Fruit fly (Drosophila melanogaster) whole organism, embryonic: ENCODE data around the gene CG13359.

Experiments used
- Adf1 ChIP-seq: fragments of 200-800 bp; sonication (Bioruptor generic); IDR thresholded peaks from 2 replicates; pipeline ENCODE4 v1.3.6; 2022; ENCODE audit warnings: missing biosample characterization, missing genetic modification characterization
- Atf-2 ChIP-seq: fragments of 200-800 bp; sonication (Bioruptor generic); optimal IDR thresholded peaks from 2 replicates; lab custom pipeline; 2016; ENCODE audit warnings: missing biosample characterization, missing genetic modification characterization
- CG12219 ChIP-seq: fragments of 200-800 bp; sonication (Bioruptor generic); optimal IDR thresholded peaks from 3 replicates; lab custom pipeline; 2018; ENCODE audit warnings: missing biosample characterization, mild to moderate bottlenecking, missing genetic modification characterization
- CG14050 ChIP-seq: fragments of 200-800 bp; sonication (Bioruptor generic); IDR thresholded peaks from 3 replicates; pipeline ENCODE4 v1.3.6; 2022; ENCODE audit warnings: missing biosample characterization, missing genetic modification characterization
- CG17359 ChIP-seq: fragments of 200-800 bp; sonication (Bioruptor generic); optimal IDR thresholded peaks from 3 replicates; lab custom pipeline; 2018; ENCODE audit warnings: missing biosample characterization, mild to moderate bottlenecking, missing genetic modification characterization, moderate library complexity
- CG17912 ChIP-seq: fragments of 200-800 bp; sonication (Bioruptor generic); optimal IDR thresholded peaks from 2 replicates; lab custom pipeline; 2018; ENCODE audit warnings: missing biosample characterization, mild to moderate bottlenecking, missing genetic modification characterization
- CG18262 ChIP-seq: fragments of 200-800 bp; optimal IDR thresholded peaks from 3 replicates; lab custom pipeline; 2019; ENCODE audit warnings: missing biosample characterization, mild to moderate bottlenecking, missing genetic modification characterization, moderate library complexity
- CG2199 ChIP-seq: fragments of 200-800 bp; sonication (Bioruptor generic); IDR thresholded peaks from 3 replicates; pipeline ENCODE4 v1.3.6; 2022; ENCODE audit warnings: missing biosample characterization, missing genetic modification characterization
- CG30431 ChIP-seq: fragments of 200-800 bp; sonication (Bioruptor generic); optimal IDR thresholded peaks from 2 replicates; lab custom pipeline; 2017; ENCODE audit warnings: missing biosample characterization, missing genetic modification characterization
- CG32772 ChIP-seq: fragments of 200-800 bp; sonication (Bioruptor generic); IDR thresholded peaks from 2 replicates; pipeline ENCODE4 v1.3.6; 2022; ENCODE audit warnings: missing biosample characterization, missing genetic modification characterization
- CG33557 ChIP-seq: fragments of 200-800 bp; sonication (Bioruptor generic); optimal IDR thresholded peaks from 2 replicates; lab custom pipeline; 2019; ENCODE audit warnings: missing biosample characterization, mild to moderate bottlenecking, missing genetic modification characterization, moderate library complexity
- CG3407 ChIP-seq: fragments of 200-800 bp; sonication (Bioruptor generic); optimal IDR thresholded peaks from 2 replicates; lab custom pipeline; 2018; ENCODE audit warnings: missing biosample characterization, mild to moderate bottlenecking, missing genetic modification characterization
- CG4328 ChIP-seq: fragments of 200-800 bp; sonication (Bioruptor generic); optimal IDR thresholded peaks from 3 replicates; lab custom pipeline; 2017; ENCODE audit warnings: missing biosample characterization, missing genetic modification reagents, missing genetic modification characterization
- CG6175 ChIP-seq: fragments of 200-800 bp; sonication (Bioruptor generic); IDR thresholded peaks from 3 replicates; pipeline ENCODE4 v1.3.6; 2022; ENCODE audit warnings: missing biosample characterization, missing genetic modification characterization
- CG6683 ChIP-seq: fragments of 200-800 bp; sonication (Bioruptor generic); optimal IDR thresholded peaks from 2 replicates; lab custom pipeline; 2017; ENCODE audit warnings: missing biosample characterization, mild to moderate bottlenecking, missing genetic modification characterization, missing genetic modification reagents
- CG6854 ChIP-seq: fragments of 200-800 bp; sonication (Bioruptor generic); optimal IDR thresholded peaks from 3 replicates; lab custom pipeline; 2017; ENCODE audit warnings: missing biosample characterization, mild to moderate bottlenecking, missing genetic modification characterization
- CG9727 ChIP-seq: fragments of 200-800 bp; sonication (Bioruptor generic); optimal IDR thresholded peaks from 3 replicates; lab custom pipeline; 2017; ENCODE audit warnings: missing biosample characterization, mild to moderate bottlenecking, missing genetic modification characterization
- CoRest ChIP-seq: fragments of 200-800 bp; sonication (Bioruptor generic); optimal IDR thresholded peaks from 3 replicates; lab custom pipeline; 2018; ENCODE audit warnings: missing biosample characterization, mild to moderate bottlenecking, missing genetic modification characterization, moderate library complexity
- Dip3 ChIP-seq: fragments of 200-800 bp; sonication (Bioruptor generic); optimal IDR thresholded peaks from 3 replicates; lab custom pipeline; 2016; ENCODE audit warnings: missing biosample characterization, missing genetic modification characterization
- H2.0 ChIP-seq: fragments of 200-800 bp; sonication (Bioruptor generic); IDR thresholded peaks from 2 replicates; pipeline ENCODE4 v1.3.6; 2022; ENCODE audit warnings: missing biosample characterization, missing genetic modification characterization
- HLHmδ ChIP-seq: fragments of 200-800 bp; sonication (Bioruptor generic); optimal IDR thresholded peaks from 2 replicates; lab custom pipeline; 2018; ENCODE audit warnings: missing biosample characterization, mild to moderate bottlenecking, missing genetic modification characterization, moderate library complexity
- Hey ChIP-seq: fragments of 200-800 bp; sonication (Bioruptor generic); optimal IDR thresholded peaks from 3 replicates; lab custom pipeline; 2018; ENCODE audit warnings: missing biosample characterization, mild to moderate bottlenecking, missing genetic modification characterization
- Hr78 ChIP-seq, 2 experiments: fragments of 200-800 bp in 1 of 2; fragments of >200 bp in 1 of 2; sonication (Bioruptor generic) in 1 of 2; optimal IDR thresholded peaks; 2 replicates each; lab custom pipeline; 2017 to 2019; ENCODE audit warnings: missing biosample characterization in 2 of 2, missing genetic modification characterization in 2 of 2, mild to moderate bottlenecking in 1 of 2, moderate library complexity in 1 of 2
- Lpt ChIP-seq: fragments of >200 bp; optimal IDR thresholded peaks from 2 replicates; lab custom pipeline; 2018; ENCODE audit warnings: missing biosample characterization, missing genetic modification characterization
- Meics ChIP-seq: fragments of 200-800 bp; sonication (Bioruptor generic); optimal IDR thresholded peaks from 2 replicates; lab custom pipeline; 2017; ENCODE audit warnings: missing biosample characterization, mild to moderate bottlenecking, missing genetic modification characterization
- Rfx ChIP-seq: fragments of 200-800 bp; sonication (Bioruptor generic); IDR thresholded peaks from 2 replicates; pipeline ENCODE4 v1.3.6; 2022; ENCODE audit warnings: missing biosample characterization, missing genetic modification characterization
- Side ChIP-seq: fragments of 200-800 bp; sonication (Bioruptor generic); optimal IDR thresholded peaks from 2 replicates; lab custom pipeline; 2016; ENCODE audit warnings: missing biosample characterization, missing genetic modification characterization
- Usf ChIP-seq: fragments of 200-800 bp; sonication (Bioruptor generic); optimal IDR thresholded peaks from 2 replicates; lab custom pipeline; 2017; ENCODE audit warnings: missing genotype, missing biosample characterization, missing genetic modification characterization
- Vsx1 ChIP-seq: fragments of 200-800 bp; sonication (Bioruptor generic); optimal IDR thresholded peaks from 2 replicates; lab custom pipeline; 2017; ENCODE audit warnings: missing biosample characterization, mild to moderate bottlenecking, missing genetic modification characterization, missing genetic modification reagents
- chif ChIP-seq, 2 experiments: fragments of 200-800 bp; sonication (Bioruptor generic); optimal IDR thresholded peaks; 3 replicates each; lab custom pipeline; 2016; ENCODE audit warnings: missing biosample characterization in 2 of 2, missing genetic modification characterization in 2 of 2
- corto ChIP-seq: fragments of 200-800 bp; sonication (Bioruptor generic); optimal IDR thresholded peaks from 2 replicates; lab custom pipeline; 2016; ENCODE audit warnings: missing biosample characterization, mild to moderate bottlenecking, missing genetic modification characterization, moderate library complexity
- dmrt11E ChIP-seq: fragments of 200-800 bp; sonication (Bioruptor generic); optimal IDR thresholded peaks from 3 replicates; lab custom pipeline; 2018; ENCODE audit warnings: missing biosample characterization, mild to moderate bottlenecking, missing genetic modification characterization, moderate library complexity
- emc ChIP-seq: fragments of 200-800 bp; sonication (Bioruptor generic); optimal IDR thresholded peaks from 2 replicates; lab custom pipeline; 2016; ENCODE audit warnings: missing biosample characterization, missing genetic modification characterization
- gem ChIP-seq: fragments of 200-800 bp; sonication (Bioruptor generic); optimal IDR thresholded peaks from 2 replicates; lab custom pipeline; 2019; ENCODE audit warnings: missing biosample characterization, mild to moderate bottlenecking, missing genetic modification characterization, moderate library complexity
- jing ChIP-seq: fragments of 200-800 bp; sonication (Bioruptor generic); optimal IDR thresholded peaks from 2 replicates; lab custom pipeline; 2018; ENCODE audit warnings: missing biosample characterization, mild to moderate bottlenecking, missing genetic modification characterization
- kay ChIP-seq: fragments of 200-800 bp; sonication (Bioruptor generic); optimal IDR thresholded peaks from 2 replicates; lab custom pipeline; 2016; ENCODE audit warnings: missing biosample characterization, missing genetic modification characterization
- lmd ChIP-seq: fragments of 200-800 bp; sonication (Bioruptor generic); IDR thresholded peaks from 2 replicates; pipeline ENCODE4 v1.3.6; 2022; ENCODE audit warnings: missing biosample characterization, missing genetic modification characterization
- mam ChIP-seq: fragments of 200-800 bp; sonication (Bioruptor generic); optimal IDR thresholded peaks from 3 replicates; lab custom pipeline; 2016; ENCODE audit warnings: missing biosample characterization, missing genetic modification characterization
- nom ChIP-seq: fragments of 200-800 bp; sonication (Bioruptor generic); optimal IDR thresholded peaks from 2 replicates; lab custom pipeline; 2017; ENCODE audit warnings: missing biosample characterization, missing genetic modification characterization, mild to moderate bottlenecking, moderate library complexity, missing genetic modification reagents
- pho ChIP-seq: fragments of 200-800 bp; sonication (Bioruptor generic); optimal IDR thresholded peaks from 2 replicates; lab custom pipeline; 2016; ENCODE audit warnings: missing biosample characterization, missing genetic modification characterization
- psq ChIP-seq: fragments of 200-800 bp; sonication (Bioruptor generic); optimal IDR thresholded peaks from 2 replicates; lab custom pipeline; 2017; ENCODE audit warnings: missing biosample characterization, missing genetic modification characterization
- row ChIP-seq: fragments of 200-800 bp; sonication (Bioruptor generic); IDR thresholded peaks from 3 replicates; pipeline ENCODE4 v1.3.6; 2022; ENCODE audit warnings: missing biosample characterization, missing genetic modification characterization
- sc ChIP-seq, 3 experiments: fragments of >200 bp in 2 of 3; fragments of 200-800 bp in 1 of 3; sonication (Bioruptor generic) in 1 of 3; optimal IDR thresholded peaks; 2 replicates in 2 of 3; 3 replicates in 1 of 3; lab custom pipeline; 2017; ENCODE audit warnings: mild to moderate bottlenecking in 1 of 3, missing biosample characterization in 1 of 3, missing genetic modification characterization in 1 of 3, missing genetic modification reagents in 1 of 3
- scrt ChIP-seq: fragments of 200-800 bp; sonication (Bioruptor generic); optimal IDR thresholded peaks from 2 replicates; lab custom pipeline; 2018; ENCODE audit warnings: missing biosample characterization, mild to moderate bottlenecking, missing genetic modification characterization, moderate library complexity
- shn ChIP-seq: fragments of 200-800 bp; sonication (Bioruptor generic); optimal IDR thresholded peaks from 3 replicates; lab custom pipeline; 2016; ENCODE audit warnings: missing biosample characterization, missing genetic modification characterization
- sim ChIP-seq: fragments of 200-800 bp; sonication (Bioruptor generic); IDR thresholded peaks from 2 replicates; pipeline ENCODE4 v1.3.6; 2022; ENCODE audit warnings: missing biosample characterization, missing genetic modification characterization
- stc ChIP-seq: fragments of 200-800 bp; sonication (Bioruptor generic); IDR thresholded peaks from 2 replicates; pipeline ENCODE4 v1.3.6; 2022; ENCODE audit warnings: missing biosample characterization, missing genetic modification characterization
- tio ChIP-seq: fragments of 200-800 bp; sonication (Bioruptor generic); optimal IDR thresholded peaks from 2 replicates; lab custom pipeline; 2017; ENCODE audit warnings: missing biosample characterization, missing genetic modification characterization, inconsistent platforms

The CG13359 gene

dm6 chrX:796397-796989 is 6.8 kb downstream of the CG13359 start (continued):
- TF ChIP-seq Lpt = no peak
- no peak for TF ChIP-seq sc (optimal IDR thresholded peaks at IDR 0.05; lab: Kevin White, UChicago)
- TF ChIP-seq sc (GFP tag; optimal IDR thresholded peaks at IDR 0.05; lab: Kevin White, UChicago) = no peak
- no peak for TF ChIP-seq Atf-2
- TF ChIP-seq CG6175 = no peak
- TF ChIP-seq CoRest = peak; percentile 27
- no peak for TF ChIP-seq shn (GFP tag; lab: Kevin White, UChicago)
- TF ChIP-seq CG4328 (GFP tag; lab: Kevin White, UChicago) = no peak
- no peak for TF ChIP-seq lmd
- no peak for TF ChIP-seq emc
- no peak for TF ChIP-seq mam (GFP tag; lab: Kevin White, UChicago)
- no peak for TF ChIP-seq kay (GFP tag; lab: Kevin White, UChicago)
- no peak for TF ChIP-seq chif (GFP tag; optimal IDR thresholded peaks at IDR 0.05; lab: Kevin White, UChicago)
- no peak for TF ChIP-seq sim (GFP tag; lab: Robert Waterston, UW)
- peak; percentile 59 for TF ChIP-seq corto
- TF ChIP-seq jing (GFP tag; lab: Kevin White, UChicago) = no peak
- no peak for TF ChIP-seq CG32772 (GFP tag; lab: Robert Waterston, UW)
- TF ChIP-seq Adf1 (GFP tag; lab: Robert Waterston, UW) = no peak
- TF ChIP-seq tio (GFP tag; lab: Kevin White, UChicago) = no peak
- no peak for TF ChIP-seq scrt (GFP tag; lab: Kevin White, UChicago)
- TF ChIP-seq CG6683 = no peak
- no peak for TF ChIP-seq Hey (tag; lab: Kevin White, UChicago)
- no peak for TF ChIP-seq gem
- TF ChIP-seq CG14050 (GFP tag; lab: Robert Waterston, UW) = no peak
- TF ChIP-seq CG2199 (GFP tag; lab: Robert Waterston, UW) = no peak
- peak; percentile 49 for TF ChIP-seq CG18262
- TF ChIP-seq row (GFP tag; lab: Robert Waterston, UW) = peak; percentile 95
- peak; percentile 32 for TF ChIP-seq Side
- no peak for TF ChIP-seq Vsx1 (GFP tag; lab: Kevin White, UChicago)
- no peak for TF ChIP-seq CG17359 (tag; lab: Kevin White, UChicago)
- no peak for TF ChIP-seq stc (GFP tag; lab: Robert Waterston, UW)
- no peak for TF ChIP-seq psq (GFP tag; lab: Kevin White, UChicago)
- TF ChIP-seq CG6854 (GFP tag; lab: Kevin White, UChicago) = no peak
- TF ChIP-seq HLHmδ = peak; percentile 41
- no peak for TF ChIP-seq dmrt11E (tag; lab: Kevin White, UChicago)
- no peak for TF ChIP-seq Dip3 (GFP tag; lab: Kevin White, UChicago)
- no peak for TF ChIP-seq CG12219 (GFP tag; lab: Kevin White, UChicago)
- TF ChIP-seq CG17912 (GFP tag; lab: Kevin White, UChicago) = no peak
- peak; percentile 2 for TF ChIP-seq CG9727 (GFP tag; lab: Kevin White, UChicago)
- peak; percentile 71 for TF ChIP-seq Rfx (GFP tag; lab: Robert Waterston, UW)
- TF ChIP-seq H2.0 (GFP tag; lab: Robert Waterston, UW) = no peak
- peak; percentile 17 for TF ChIP-seq Meics (GFP tag; lab: Kevin White, UChicago)
- no peak for TF ChIP-seq CG33557
- TF ChIP-seq CG3407 (GFP tag; lab: Kevin White, UChicago) = no peak
- peak; percentile 31 for TF ChIP-seq pho (GFP tag; lab: Kevin White, UChicago)
- peak; percentile 38 for TF ChIP-seq nom (GFP tag; lab: Kevin White, UChicago)
- TF ChIP-seq CG30431 (GFP tag; lab: Kevin White, UChicago) = no peak
- no peak for TF ChIP-seq Usf (GFP tag; lab: Kevin White, UChicago)
- no peak for TF ChIP-seq Hr78 (GFP tag; optimal IDR thresholded peaks at IDR 0.05; lab: Kevin White, UChicago)
